Worm (Caenorhabditis elegans) whole organism, L4 larva: ENCODE data around the gene Y41C4A.18.

ENCODE experiments used
- R02D3.7 ChIP-seq: fragments of 150-350 bp; sonication (generic microtip); optimal IDR thresholded peaks from 3 replicates; lab custom pipeline; 2014; ENCODE audit warnings: missing biosample characterization, missing genetic modification characterization
- daf-12 ChIP-seq: fragments of 150-350 bp; optimal IDR thresholded peaks from 2 replicates; lab custom pipeline; 2014; ENCODE audit warnings: missing biosample characterization, missing genetic modification reagents, missing genetic modification characterization
- egl-43 ChIP-seq: fragments of 200-800 bp; sonication (Bioruptor generic); IDR thresholded peaks from 2 replicates; pipeline ENCODE4 v1.3.6; 2022; ENCODE audit warnings: missing genetic modification reagents, missing genetic modification characterization, missing compliant biosample characterization
- unc-130 ChIP-seq: sonication (generic microtip); optimal IDR thresholded peaks from 2 replicates; lab custom pipeline; 2016; ENCODE audit warnings: missing genetic modification reagents, missing genetic modification characterization, missing compliant biosample characterization

DNA sequence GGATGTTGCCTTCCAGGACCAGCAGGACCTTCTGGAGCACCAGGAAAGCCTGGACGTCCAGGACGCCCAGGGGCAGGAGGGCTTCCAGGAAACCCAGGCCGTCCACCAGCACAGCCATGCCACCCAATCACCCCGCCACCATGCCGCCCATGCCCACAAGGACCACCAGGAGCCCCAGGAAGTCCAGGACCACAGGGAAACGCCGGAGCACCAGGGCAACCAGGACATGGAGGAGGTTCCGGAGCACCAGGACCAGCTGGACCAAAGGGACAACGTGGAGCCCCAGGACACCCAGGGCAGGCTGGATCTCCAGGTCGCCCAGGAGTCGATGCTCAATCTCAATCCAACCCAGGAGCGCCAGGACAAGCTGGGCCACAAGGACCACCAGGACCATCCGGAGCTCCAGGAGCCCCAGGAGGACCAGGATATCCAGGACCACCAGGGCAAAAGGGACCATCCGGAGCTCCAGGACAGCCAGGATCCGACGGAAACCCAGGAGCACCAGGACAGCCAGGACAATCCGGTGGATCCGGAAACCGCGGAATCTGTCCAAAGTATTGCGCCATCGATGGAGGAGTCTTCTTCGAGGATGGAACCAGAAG, 25.9 kb upstream of the Y41C4A.18 start:
- TF ChIP-seq egl-43 (GFP tag; lab: Robert Waterston, UW) = no peak
- TF ChIP-seq unc-130 (GFP tag; lab: Kevin White, UChicago) = no peak
- no peak for TF ChIP-seq daf-12 (tag; lab: Kevin White, UChicago)
- TF ChIP-seq R02D3.7 (tag; lab: Kevin White, UChicago) = no peak
